Fruit fly (Drosophila melanogaster): ENCODE measurements around the gene lectin-29Ca.

dm6 chr2L:8403286-8404270 lies 9.5 kb upstream of the lectin-29Ca start, which contains the start of gene emb:
- TF ChIP-seq salr (GFP tag; optimal IDR thresholded peaks at IDR 0.05) (no peak), CG8632 (GFP tag; optimal IDR thresholded peaks at IDR 0.05) (no peak), CG10669 (GFP tag; optimal IDR thresholded peaks at IDR 0.05) (no peak), topi (GFP tag; optimal IDR thresholded peaks at IDR 0.05) (peak; percentile 22), Blimp-1 (GFP tag; optimal IDR thresholded peaks at IDR 0.05) (peak; percentile 11), Sox14 (GFP tag; optimal IDR thresholded peaks at IDR 0.05) (peak; percentile 70), CG6808 (GFP tag; optimal IDR thresholded peaks at IDR 0.05) (peak; percentile 76), CG34406 (GFP tag; optimal IDR thresholded peaks at IDR 0.05) (peak; percentile 51), CG10631 (GFP tag; optimal IDR thresholded peaks at IDR 0.05) (peak; percentile 58), ss (GFP tag; optimal IDR thresholded peaks at IDR 0.05) (peak in 1 of 2 experiments; percentile 89), CG11294 (GFP tag; IDR thresholded peaks at IDR 0.05) (no peak), Eip75B (GFP tag; optimal IDR thresholded peaks at IDR 0.05) (no peak), CG6163 (GFP tag; IDR thresholded peaks at IDR 0.05) (peak; percentile 79)

Data from whole organism, prepupa.